Worm (Caenorhabditis elegans): Measurements from ENCODE around the gene ubc-7.
A peak's percentile ranks its signal among the peaks of the same experiment; 100 is the strongest.

- TF ChIP-seq zag-1 (tag; optimal IDR thresholded peaks at IDR 0.05), result no peak
- no peak for TF ChIP-seq skn-1 (tag; optimal IDR thresholded peaks at IDR 0.05)
- TF ChIP-seq nhr-23 (tag; optimal IDR thresholded peaks at IDR 0.05), result no peak
- no peak for TF ChIP-seq ztf-11 (tag; optimal IDR thresholded peaks at IDR 0.05)
- no peak for TF ChIP-seq mml-1 (tag; optimal IDR thresholded peaks at IDR 0.05)
- TF ChIP-seq ceh-16 (tag; optimal IDR thresholded peaks at IDR 0.05), result no peak
- no peak for TF ChIP-seq ZK546.5 (tag; optimal IDR thresholded peaks at IDR 0.05)
- no peak for TF ChIP-seq aly-2 (tag; optimal IDR thresholded peaks at IDR 0.05)
- no peak for TF ChIP-seq R02D3.7 (tag; optimal IDR thresholded peaks at IDR 0.05)
- no peak for TF ChIP-seq nhr-28 (tag; optimal IDR thresholded peaks at IDR 0.05)
- peak; percentile 1 for TF ChIP-seq elt-2 (tag; optimal IDR thresholded peaks at IDR 0.05)
- no peak for TF ChIP-seq snpc-4 (tag; optimal IDR thresholded peaks at IDR 0.05)
Measured at ce11 chrIII:9617599-9618262, 13.2 kb downstream of the ubc-7 start.
